Worm (Caenorhabditis elegans) whole organism, L4 larva: ENCODE results near the gene srw-135.

ENCODE experiments used
- egl-43 ChIP-seq: fragments of 200-800 bp; sonication (Bioruptor generic); IDR thresholded peaks from 2 replicates; pipeline ENCODE4 v1.3.6; 2022; ENCODE audit warnings: missing genetic modification reagents, missing genetic modification characterization, missing compliant biosample characterization
- fos-1 ChIP-seq: fragments of 150-350 bp; optimal IDR thresholded peaks from 2 replicates; lab custom pipeline; 2014; ENCODE audit warnings: missing biosample characterization, missing genetic modification characterization
- nhr-237 ChIP-seq: sonication (generic microtip); optimal IDR thresholded peaks from 2 replicates; lab custom pipeline; 2017; ENCODE audit warnings: missing biosample characterization, missing genetic modification characterization
- snpc-4 ChIP-seq: fragments of 150-350 bp; optimal IDR thresholded peaks from 2 replicates; lab custom pipeline; 2014; ENCODE audit warnings: missing biosample characterization, missing genetic modification characterization
- unc-62 ChIP-seq, 3 experiments: fragments of 150-350 bp in 1 of 3; sonication (generic microtip); optimal IDR thresholded peaks in 2 of 3; peaks in 1 of 3; 1 replicate in 1 of 3; 2 replicates in 2 of 3; lab custom pipeline; 2014 to 2017; ENCODE audit warnings: missing biosample characterization in 3 of 3, missing genetic modification characterization in 3 of 3, missing genetic modification reagents in 3 of 3, missing genotype in 1 of 3
- ztf-11 ChIP-seq: fragments of 150-350 bp; optimal IDR thresholded peaks from 2 replicates; lab custom pipeline; 2014; ENCODE audit warnings: missing biosample characterization, missing genetic modification characterization

DNA sequence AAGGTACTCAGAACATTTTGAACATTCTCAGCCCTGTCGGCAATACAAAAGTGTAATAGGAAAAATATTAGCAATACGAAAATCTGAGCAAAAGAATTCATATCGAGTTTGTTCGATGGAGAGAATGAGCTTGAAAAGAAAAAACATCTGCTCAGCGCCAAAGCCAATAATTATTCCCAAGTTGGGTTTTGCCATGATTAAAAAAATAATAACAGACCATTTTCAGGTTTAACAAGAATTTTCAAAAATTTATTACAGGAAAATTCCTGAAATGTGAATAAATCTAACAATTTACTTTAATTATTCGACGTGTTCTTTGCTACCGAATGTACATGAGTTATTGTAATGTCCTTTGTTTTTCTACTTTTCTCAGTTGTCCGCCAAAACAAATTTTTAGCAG, 21.0 kb upstream of the srw-135 start, which contains the start of gene irld-38:
- TF ChIP-seq ztf-11 (tag; lab: Kevin White, UChicago), result no peak
- TF ChIP-seq nhr-237 (tag; lab: Kevin White, UChicago), result no peak
- TF ChIP-seq unc-62 (GFP tag; optimal IDR thresholded peaks at IDR 0.05 in 1 of 2; lab: Kevin White, UChicago), result no peak
- no peak for TF ChIP-seq unc-62 (tag; optimal IDR thresholded peaks at IDR 0.05; lab: Kevin White, UChicago)
- no peak for TF ChIP-seq fos-1 (tag; lab: Kevin White, UChicago)
- TF ChIP-seq snpc-4, result no peak
- no peak for TF ChIP-seq egl-43 (GFP tag; lab: Robert Waterston, UW)
